Worm (Caenorhabditis elegans) whole organism, midembryonic: ENCODE measurements around the gene unc-7.

Experiments used
- cog-1 ChIP-seq: sonication (generic microtip); optimal IDR thresholded peaks from 2 replicates; lab custom pipeline; 2016; ENCODE audit warnings: missing genetic modification characterization, missing compliant biosample characterization
- flt-1 ChIP-seq: fragments of 200-800 bp; sonication (Bioruptor generic); IDR thresholded peaks from 2 replicates; pipeline ENCODE4 v1.3.6; 2022; ENCODE audit warnings: missing genetic modification characterization, missing compliant biosample characterization
- klf-2 ChIP-seq: fragments of 200-800 bp; sonication (Bioruptor generic); conservative IDR thresholded peaks from 2 replicates; pipeline ENCODE4 v1.3.6; 2022; ENCODE audit warnings: missing genetic modification reagents, missing genetic modification characterization, missing compliant biosample characterization
- ref-1 ChIP-seq: fragments of 200-800 bp; sonication (Bioruptor generic); conservative IDR thresholded peaks from 2 replicates; pipeline ENCODE4 v1.3.6; 2022; ENCODE audit warnings: missing genetic modification reagents, missing genetic modification characterization, missing compliant biosample characterization
- ztf-29 ChIP-seq: fragments of 200-800 bp; sonication (Bioruptor generic); IDR thresholded peaks from 2 replicates; pipeline ENCODE4 v1.3.6; 2022; ENCODE audit warnings: missing genetic modification reagents, missing genetic modification characterization, missing compliant biosample characterization

- no peak for TF ChIP-seq flt-1
- no peak for TF ChIP-seq ztf-29
- TF ChIP-seq cog-1, result no peak
- no peak for TF ChIP-seq ref-1 (GFP tag; lab: Robert Waterston, UW)
- no peak for TF ChIP-seq klf-2
Measured at ce11 chrX:15159362-15159761, 11.8 kb upstream of the unc-7 start.
